Worm (Caenorhabditis elegans): ENCODE measurements around the gene T18D3.6.

T18D3.6 gene

ce11 chrX:12439998-12440722 lies 9.5 kb upstream of the T18D3.6 start (continued):
- TF ChIP-seq nhr-11 (tag; optimal IDR thresholded peaks at IDR 0.05): no peak
- TF ChIP-seq ZK337.2 (GFP tag; IDR thresholded peaks at IDR 0.05): no peak
- peak; percentile 71 for TF ChIP-seq set-16 (GFP tag; IDR thresholded peaks at IDR 0.05)
- TF ChIP-seq F10B5.3 (tag; optimal IDR thresholded peaks at IDR 0.05): no peak
- TF ChIP-seq pha-4 (GFP tag; IDR thresholded peaks at IDR 0.05): 0 out of 2 replicates have a peak, but pooled peaks have one; percentile 20
- TF ChIP-seq pha-4 (tag; optimal IDR thresholded peaks at IDR 0.05): no peak

- TF ChIP-seq skn-1 (tag; optimal IDR thresholded peaks at IDR 0.05) (no peak), gei-8 (GFP tag; optimal IDR thresholded peaks at IDR 0.05) (no peak), mxl-3 (GFP tag; optimal IDR thresholded peaks at IDR 0.05) (peak; percentile 48), ceh-44 (GFP tag; IDR thresholded peaks at IDR 0.05) (no peak), zip-2 (tag; optimal IDR thresholded peaks at IDR 0.05) (no peak), daf-12 (tag; optimal IDR thresholded peaks at IDR 0.05) (no peak), unc-39 (tag; optimal IDR thresholded peaks at IDR 0.05) (no peak), Y48G9A.11 (GFP tag; IDR thresholded peaks at IDR 0.05) (no peak), F10B5.3 (tag; optimal IDR thresholded peaks at IDR 0.05) (no peak), unc-130 (GFP tag; optimal IDR thresholded peaks at IDR 0.05) (no peak), nhr-6 (tag; optimal IDR thresholded peaks at IDR 0.05) (no peak), nhr-28 (tag; optimal IDR thresholded peaks at IDR 0.05) (peak; percentile 8), duxl-1 (tag; optimal IDR thresholded peaks at IDR 0.05; ENCODE audit: poor library complexity) (no peak), nhr-42 (GFP tag; IDR thresholded peaks at IDR 0.05) (no peak), F37D6.2 (tag; optimal IDR thresholded peaks at IDR 0.05) (no peak), nhr-48 (tag; optimal IDR thresholded peaks at IDR 0.05) (no peak), dpl-1 (GFP tag; optimal IDR thresholded peaks at IDR 0.05) (no peak), fos-1 (tag; optimal IDR thresholded peaks at IDR 0.05) (no peak), daf-19 (GFP tag; conservative IDR thresholded peaks at IDR 0.05) (no peak), lir-3 (tag; optimal IDR thresholded peaks at IDR 0.05) (no peak), nhr-76 (tag; optimal IDR thresholded peaks at IDR 0.05) (no peak), ceh-32 (tag; optimal IDR thresholded peaks at IDR 0.05; ENCODE audit: poor library complexity) (no peak), nhr-77 (tag; optimal IDR thresholded peaks at IDR 0.05) (no peak), lin-1 (GFP tag; IDR thresholded peaks at IDR 0.05) (no peak), ceh-82 (tag; optimal IDR thresholded peaks at IDR 0.05) (no peak), hlh-30 (tag; optimal IDR thresholded peaks at IDR 0.05; ENCODE audit: insufficient read depth) (peak; percentile 87), mes-2 (tag; optimal IDR thresholded peaks at IDR 0.05; ENCODE audit: poor library complexity, severe bottlenecking) (no peak), madf-9 (GFP tag; conservative IDR thresholded peaks at IDR 0.05) (no peak), snpc-1.2 (GFP tag; IDR thresholded peaks at IDR 0.05) (no peak), aha-1 (tag) (no peak), php-3 (GFP tag; IDR thresholded peaks at IDR 0.05) (no peak), lim-7 (GFP tag; IDR thresholded peaks at IDR 0.05) (no peak), ZK337.2 (GFP tag; IDR thresholded peaks at IDR 0.05) (no peak), mdl-1 (tag; optimal IDR thresholded peaks at IDR 0.05) (peak in 1 of 2 experiments; percentile 27), fkh-10 (GFP tag; optimal IDR thresholded peaks at IDR 0.05) (no peak), arid-1 (GFP tag; conservative IDR thresholded peaks at IDR 0.05) (no peak), Y105C5A.15 (GFP tag; IDR thresholded peaks at IDR 0.05) (no peak), D1046.2 (GFP tag; IDR thresholded peaks at IDR 0.05) (no peak), sdz-12 (GFP tag; optimal IDR thresholded peaks at IDR 0.05) (no peak), cey-2 (tag; optimal IDR thresholded peaks at IDR 0.05; ENCODE audit: borderline replicate concordance, insufficient read depth) (no peak), ZK546.5 (tag; optimal IDR thresholded peaks at IDR 0.05) (no peak), T20F7.1 (GFP tag; optimal IDR thresholded peaks at IDR 0.05) (no peak), daf-16 (GFP tag; optimal IDR thresholded peaks at IDR 0.05) (no peak), daf-16 (tag; optimal IDR thresholded peaks at IDR 0.05) (no peak), mdt-29 (GFP tag; IDR thresholded peaks at IDR 0.05) (no peak)
These were observed 5.3 kb upstream of the T18D3.6 start for ce11 chrX:12444423-12444822.

Measured in whole organism, L4 larva.